Worm (Caenorhabditis elegans) whole organism, L1 larva: Measurements from ENCODE around the gene nspe-6.

ENCODE experiments used
- egl-27 ChIP-seq, 2 experiments: fragments of 150-350 bp in 1 of 2; sonication (generic microtip); optimal IDR thresholded peaks; 3 replicates each; lab custom pipeline; 2017 to 2018; ENCODE audit warnings: missing biosample characterization in 2 of 2, missing genetic modification characterization in 2 of 2, missing genetic modification reagents in 2 of 2
- lin-13 ChIP-seq: fragments of 150-350 bp; optimal IDR thresholded peaks from 2 replicates; lab custom pipeline; 2014; ENCODE audit warnings: missing biosample characterization, missing genetic modification reagents, missing genetic modification characterization
- nhr-11 ChIP-seq: fragments of 150-350 bp; optimal IDR thresholded peaks from 2 replicates; lab custom pipeline; 2014; ENCODE audit warnings: missing biosample characterization, missing genetic modification characterization
- nhr-237 ChIP-seq: fragments of 150-350 bp; optimal IDR thresholded peaks from 2 replicates; lab custom pipeline; 2014; ENCODE audit warnings: missing biosample characterization, missing genetic modification characterization

DNA sequence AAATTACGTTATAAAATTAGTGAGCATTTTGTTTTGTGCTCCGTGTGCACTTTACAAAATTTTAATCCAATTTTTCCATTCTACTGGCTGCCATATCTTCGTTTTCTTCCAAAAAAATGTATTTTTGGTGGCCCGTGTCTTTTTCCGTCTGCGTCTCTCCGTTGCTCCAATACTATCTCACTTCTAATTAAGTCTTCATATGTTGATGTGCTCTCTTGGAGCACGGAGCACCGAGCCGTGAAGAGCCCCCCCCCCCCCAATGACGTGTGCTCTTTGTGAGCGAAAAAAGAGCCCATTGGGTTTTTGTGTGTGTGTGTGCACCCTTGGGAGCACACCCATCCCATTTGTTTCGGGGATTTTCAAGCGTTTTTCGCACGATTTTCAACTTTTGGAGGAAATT lies 49.0 kb upstream of the nspe-6 start:
- TF ChIP-seq nhr-237 (no peak), lin-13 (no peak), nhr-11 (tag; lab: Kevin White, UChicago) (no peak), egl-27 (tag; optimal IDR thresholded peaks at IDR 0.05; lab: Kevin White, UChicago) (no peak)
